Worm (Caenorhabditis elegans): ENCODE measurements around the gene flcn-1.

Gene flcn-1

ce11 chrII:6951250-6951806, 22.8 kb downstream of the flcn-1 start, which contains the start of the genes malt-1 and ceh-38 (continued):
- TF ChIP-seq pha-4 (tag; optimal IDR thresholded peaks at IDR 0.05) (no peak), tbx-7 (tag; optimal IDR thresholded peaks at IDR 0.05) (no peak), tbx-2 (tag; optimal IDR thresholded peaks at IDR 0.05) (peak; percentile 84), ztf-16 (tag; optimal IDR thresholded peaks at IDR 0.05) (no peak), sox-2 (GFP tag; IDR thresholded peaks at IDR 0.05) (no peak), C08G9.2 (tag; optimal IDR thresholded peaks at IDR 0.05) (no peak), Y22D7AL.16 (tag; optimal IDR thresholded peaks at IDR 0.05) (no peak), ceh-2 (tag; optimal IDR thresholded peaks at IDR 0.05) (peak; percentile 56), ceh-30 (tag; optimal IDR thresholded peaks at IDR 0.05) (no peak), fax-1 (tag; optimal IDR thresholded peaks at IDR 0.05) (no peak), T23F11.4 (GFP tag; optimal IDR thresholded peaks at IDR 0.05) (no peak), unc-3 (GFP tag; conservative IDR thresholded peaks at IDR 0.05) (no peak), unc-3 (tag; optimal IDR thresholded peaks at IDR 0.05) (no peak), hlh-30 (tag; optimal IDR thresholded peaks at IDR 0.05; ENCODE audit: insufficient read depth) (peak; percentile 92), unc-55 (GFP tag; optimal IDR thresholded peaks at IDR 0.05) (peak; percentile 82), elt-2 (tag; optimal IDR thresholded peaks at IDR 0.05) (peak; percentile 51)

- TF ChIP-seq pha-4 (tag; optimal IDR thresholded peaks at IDR 0.05) (no peak), C38D4.7 (GFP tag; optimal IDR thresholded peaks at IDR 0.05) (no peak), gmeb-2 (tag; optimal IDR thresholded peaks at IDR 0.05) (no peak), elt-2 (tag; optimal IDR thresholded peaks at IDR 0.05) (peak; percentile 55), ref-2 (tag; optimal IDR thresholded peaks at IDR 0.05) (no peak)
Observed at ce11 chrII:6955084-6955697, 26.6 kb downstream of the flcn-1 start.

DNA sequence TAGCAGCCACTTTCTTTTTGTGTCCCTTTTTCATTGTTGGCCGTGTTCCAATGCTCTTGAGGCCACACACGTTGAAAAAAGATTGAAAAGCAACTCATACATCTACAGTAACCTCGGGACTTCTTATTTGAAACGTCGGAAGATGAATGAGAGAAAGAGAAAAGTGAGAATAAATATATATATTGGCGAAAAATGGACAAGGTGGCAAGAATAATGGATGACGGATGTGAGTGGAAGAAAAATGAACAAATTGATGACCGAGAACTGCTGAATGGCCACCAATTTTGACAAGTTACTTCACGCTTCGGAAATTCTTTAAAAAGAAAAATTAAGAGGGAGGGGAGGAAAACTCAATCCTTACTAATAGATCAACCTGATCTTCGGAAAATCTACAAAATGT, 29.6 kb downstream of the flcn-1 start:
- TF ChIP-seq pha-2 (tag; optimal IDR thresholded peaks at IDR 0.05) (no peak), hlh-15 (tag; optimal IDR thresholded peaks at IDR 0.05) (no peak), ceh-45 (GFP tag; IDR thresholded peaks at IDR 0.05) (no peak), ceh-2 (tag; optimal IDR thresholded peaks at IDR 0.05) (no peak), gmeb-2 (tag; optimal IDR thresholded peaks at IDR 0.05) (no peak), pat-9 (tag; optimal IDR thresholded peaks at IDR 0.05) (no peak), che-1 (tag; optimal IDR thresholded peaks at IDR 0.05) (no peak), unc-3 (GFP tag; conservative IDR thresholded peaks at IDR 0.05) (no peak), unc-3 (tag; optimal IDR thresholded peaks at IDR 0.05) (no peak), npax-4 (tag; optimal IDR thresholded peaks at IDR 0.05) (no peak), pag-3 (tag; optimal IDR thresholded peaks at IDR 0.05; ENCODE audit: borderline replicate concordance) (no peak), ttx-3 (tag; optimal IDR thresholded peaks at IDR 0.05) (no peak), pha-4 (tag; optimal IDR thresholded peaks at IDR 0.05) (no peak), ceh-14 (tag; optimal IDR thresholded peaks at IDR 0.05) (no peak), hlh-6 (tag; optimal IDR thresholded peaks at IDR 0.05) (no peak), C08G9.2 (tag; optimal IDR thresholded peaks at IDR 0.05) (no peak), unc-55 (GFP tag; optimal IDR thresholded peaks at IDR 0.05) (no peak), mec-3 (tag; optimal IDR thresholded peaks at IDR 0.05; ENCODE audit: borderline replicate concordance) (no peak), ets-4 (tag; optimal IDR thresholded peaks at IDR 0.05) (no peak), fkh-6 (tag; optimal IDR thresholded peaks at IDR 0.05) (no peak)

- TF ChIP-seq C08G9.2 (tag; optimal IDR thresholded peaks at IDR 0.05), result no peak
- no peak for TF ChIP-seq sox-4 (tag; optimal IDR thresholded peaks at IDR 0.05)
- TF ChIP-seq ref-2 (tag; optimal IDR thresholded peaks at IDR 0.05), result no peak
- no peak for TF ChIP-seq nhr-232 (tag; optimal IDR thresholded peaks at IDR 0.05)
- no peak for TF ChIP-seq nhr-11 (tag; optimal IDR thresholded peaks at IDR 0.05)
- no peak for TF ChIP-seq madf-2 (tag; optimal IDR thresholded peaks at IDR 0.05)
- TF ChIP-seq ceh-19 (GFP tag; optimal IDR thresholded peaks at IDR 0.05), result no peak
- TF ChIP-seq pqm-1 (tag; optimal IDR thresholded peaks at IDR 0.05), result no peak
- no peak for TF ChIP-seq T23F11.4 (GFP tag; optimal IDR thresholded peaks at IDR 0.05)
Observed at ce11 chrII:6965573-6965972, 37.0 kb downstream of the flcn-1 start, which contains the start of gene tra-2. Gene tra-2, minus strand, starts transcription at chrII:6965673.

All from whole organism, late embryonic.